Worm (Caenorhabditis elegans) whole organism, L4 larva: ENCODE results near the gene R02E4.2.

Experiments
- F26F4.8 ChIP-seq: fragments of 200-800 bp; sonication (Bioruptor generic); conservative IDR thresholded peaks from 2 replicates; pipeline ENCODE4 v1.3.6; 2022; ENCODE audit warnings: missing genetic modification characterization, missing compliant biosample characterization
- F44E2.7 ChIP-seq: fragments of 200-800 bp; sonication (Bioruptor generic); IDR thresholded peaks from 2 replicates; pipeline ENCODE4 v2.1.2; 2022; ENCODE audit warnings: missing genetic modification characterization, missing compliant biosample characterization
- T20F7.1 ChIP-seq: fragments of 200-800 bp; sonication (Bioruptor generic); optimal IDR thresholded peaks from 2 replicates; lab custom pipeline; 2018; ENCODE audit warnings: mild to moderate bottlenecking, missing genetic modification characterization, missing compliant biosample characterization
- Y105C5A.15 ChIP-seq: fragments of 200-800 bp; sonication (Bioruptor generic); IDR thresholded peaks from 2 replicates; pipeline ENCODE4 v1.3.6; 2022; ENCODE audit warnings: missing genetic modification characterization, missing compliant biosample characterization
- ZK337.2 ChIP-seq: fragments of 200-800 bp; sonication (Bioruptor generic); IDR thresholded peaks from 2 replicates; pipeline ENCODE4 v1.3.6; 2022; ENCODE audit warnings: missing genetic modification reagents, missing genetic modification characterization, missing compliant biosample characterization
- aha-1 ChIP-seq: fragments of 150-350 bp; peaks from one replicate; lab custom pipeline; 2014; ENCODE audit warnings: missing biosample characterization, missing genetic modification characterization
- ama-1 ChIP-seq: fragments of 150-350 bp; optimal IDR thresholded peaks from 2 replicates; lab custom pipeline; 2014; ENCODE audit warnings: inconsistent platforms, mixed read lengths
- attf-4 ChIP-seq: sonication (generic microtip); optimal IDR thresholded peaks from 3 replicates; lab custom pipeline; 2017; ENCODE audit warnings: missing biosample characterization, missing genetic modification characterization
- ceh-32 ChIP-seq: sonication (generic microtip); optimal IDR thresholded peaks from 2 replicates; lab custom pipeline; 2016; ENCODE audit warnings: mild to moderate bottlenecking, missing genetic modification characterization, missing compliant biosample characterization; ENCODE audit not compliant: poor library complexity
- cey-2 ChIP-seq: sonication (generic microtip); optimal IDR thresholded peaks from 3 replicates; lab custom pipeline; 2017; ENCODE audit warnings: missing genetic modification characterization, mild to moderate bottlenecking, missing compliant biosample characterization, antibody characterized with exemption, borderline replicate concordance; ENCODE audit not compliant: insufficient read depth
- ctbp-1 ChIP-seq: fragments of 200-800 bp; sonication (Bioruptor generic); IDR thresholded peaks from 2 replicates; pipeline ENCODE4 v1.3.6; 2022; ENCODE audit warnings: missing genetic modification reagents, missing genetic modification characterization, missing compliant biosample characterization
- daf-12 ChIP-seq: fragments of 150-350 bp; optimal IDR thresholded peaks from 2 replicates; lab custom pipeline; 2014; ENCODE audit warnings: missing biosample characterization, missing genetic modification reagents, missing genetic modification characterization
- daf-16 ChIP-seq, 3 experiments: sonication (generic microtip); optimal IDR thresholded peaks; 2 replicates each; lab custom pipeline; 2016 to 2017; ENCODE audit warnings: missing genetic modification characterization in 3 of 3, missing genetic modification reagents in 3 of 3, mild to moderate bottlenecking in 2 of 3, missing compliant biosample characterization in 2 of 3, missing biosample characterization in 1 of 3, moderate library complexity in 1 of 3
- daf-19 ChIP-seq: fragments of 200-800 bp; sonication (Bioruptor generic); conservative IDR thresholded peaks from 2 replicates; pipeline ENCODE4 v1.3.6; 2022; ENCODE audit warnings: missing genetic modification characterization, missing compliant biosample characterization
- daf-8 ChIP-seq: fragments of 200-800 bp; sonication (Bioruptor generic); IDR thresholded peaks from 2 replicates; pipeline ENCODE4 v1.3.6; 2022; ENCODE audit warnings: missing genetic modification characterization, missing compliant biosample characterization
- dmd-8 ChIP-seq: fragments of 200-800 bp; sonication (Bioruptor generic); IDR thresholded peaks from 2 replicates; pipeline ENCODE4 v1.3.6; 2022; ENCODE audit warnings: missing genetic modification characterization, missing compliant biosample characterization
- duxl-1 ChIP-seq: sonication (generic microtip); optimal IDR thresholded peaks from 2 replicates; lab custom pipeline; 2016; ENCODE audit warnings: mild to moderate bottlenecking, missing genetic modification characterization, moderate library complexity, missing compliant biosample characterization; ENCODE audit not compliant: poor library complexity
- egl-27 ChIP-seq: sonication (generic microtip); optimal IDR thresholded peaks from 3 replicates; lab custom pipeline; 2017; ENCODE audit warnings: missing biosample characterization, missing genetic modification reagents, missing genetic modification characterization
- egl-43 ChIP-seq: fragments of 200-800 bp; sonication (Bioruptor generic); IDR thresholded peaks from 2 replicates; pipeline ENCODE4 v1.3.6; 2022; ENCODE audit warnings: missing genetic modification reagents, missing genetic modification characterization, missing compliant biosample characterization
- fkh-10 ChIP-seq: fragments of 150-350 bp; optimal IDR thresholded peaks from 2 replicates; lab custom pipeline; 2014; ENCODE audit warnings: missing biosample characterization, missing genetic modification reagents, missing genetic modification characterization
- hlh-11 ChIP-seq: fragments of 200-800 bp; sonication (Bioruptor generic); optimal IDR thresholded peaks from 2 replicates; lab custom pipeline; 2018; ENCODE audit warnings: mild to moderate bottlenecking, missing genetic modification characterization, missing compliant biosample characterization
- hlh-30 ChIP-seq: sonication (generic microtip); optimal IDR thresholded peaks from 2 replicates; lab custom pipeline; 2017; ENCODE audit warnings: antibody characterized with exemption, mild to moderate bottlenecking, missing genetic modification characterization, missing compliant biosample characterization; ENCODE audit not compliant: insufficient read depth
- lin-15B ChIP-seq: fragments of 150-350 bp; sonication (generic microtip); optimal IDR thresholded peaks from 3 replicates; lab custom pipeline; 2014; ENCODE audit warnings: missing biosample characterization, missing genetic modification characterization
- lsy-2 ChIP-seq, 2 experiments: fragments of 150-350 bp in 1 of 2; sonication (generic microtip) in 1 of 2; optimal IDR thresholded peaks; 2 replicates each; lab custom pipeline; 2014 to 2017; ENCODE audit warnings: missing biosample characterization in 2 of 2, missing genetic modification characterization in 2 of 2
- madf-9 ChIP-seq: fragments of 200-800 bp; sonication (Bioruptor generic); conservative IDR thresholded peaks from 2 replicates; pipeline ENCODE4 v1.3.6; 2022; ENCODE audit warnings: missing genetic modification reagents, missing genetic modification characterization, missing compliant biosample characterization
- mep-1 ChIP-seq: fragments of 150-350 bp; sonication (generic microtip); optimal IDR thresholded peaks from 3 replicates; lab custom pipeline; 2014; ENCODE audit warnings: missing biosample characterization, missing genetic modification characterization
- mxl-3 ChIP-seq: fragments of 200-800 bp; sonication (Bioruptor generic); optimal IDR thresholded peaks from 2 replicates; lab custom pipeline; 2018; ENCODE audit warnings: mild to moderate bottlenecking, missing genetic modification characterization, missing compliant biosample characterization
- nhr-11 ChIP-seq: fragments of 150-350 bp; optimal IDR thresholded peaks from 2 replicates; lab custom pipeline; 2014; ENCODE audit warnings: missing biosample characterization, missing genetic modification characterization
- nhr-28 ChIP-seq: fragments of 150-350 bp; optimal IDR thresholded peaks from 2 replicates; lab custom pipeline; 2014; ENCODE audit warnings: missing biosample characterization, missing genetic modification characterization
- pqm-1 ChIP-seq: sonication (generic microtip); optimal IDR thresholded peaks from 2 replicates; lab custom pipeline; 2017; ENCODE audit warnings: missing biosample characterization, missing genetic modification characterization
- set-16 ChIP-seq: fragments of 200-800 bp; sonication (Bioruptor generic); IDR thresholded peaks from 2 replicates; pipeline ENCODE4 v1.3.6; 2022; ENCODE audit warnings: missing genetic modification reagents, missing genetic modification characterization, missing compliant biosample characterization
- snpc-1.2 ChIP-seq: fragments of 200-800 bp; sonication (Bioruptor generic); IDR thresholded peaks from 2 replicates; pipeline ENCODE4 v1.3.6; 2022; ENCODE audit warnings: missing genetic modification reagents, missing genetic modification characterization, missing compliant biosample characterization
- vab-7 ChIP-seq: fragments of 200-800 bp; sonication (Bioruptor generic); IDR thresholded peaks from 2 replicates; pipeline ENCODE4 v1.3.6; 2022; ENCODE audit warnings: missing genetic modification reagents, missing genetic modification characterization, missing compliant biosample characterization
- zip-11 ChIP-seq: fragments of 200-800 bp; sonication (Bioruptor generic); IDR thresholded peaks from 2 replicates; pipeline ENCODE4 v1.3.6; 2022; ENCODE audit warnings: missing genetic modification characterization, missing compliant biosample characterization
- ztf-7 ChIP-seq: fragments of 150-350 bp; optimal IDR thresholded peaks from 2 replicates; lab custom pipeline; 2014; ENCODE audit warnings: missing biosample characterization, missing genetic modification characterization

Gene R02E4.2

ce11 chrX:4111416-4111815, 4.2 kb downstream of the R02E4.2 start, which contains the start of gene F09F9.2:
TSS of gene F09F9.2 (minus strand) at chrX:4111440.
- no peak for TF ChIP-seq ctbp-1
- no peak for TF ChIP-seq hlh-30 (tag; lab: Kevin White, UChicago)
- peak; percentile 37 for TF ChIP-seq mxl-3
- no peak for TF ChIP-seq dmd-8 (GFP tag; lab: Robert Waterston, UW)
- TF ChIP-seq aha-1 (tag; lab: Kevin White, UChicago), result no peak
- TF ChIP-seq F44E2.7 (GFP tag; lab: Robert Waterston, UW), result no peak
- TF ChIP-seq mep-1 (tag; lab: Kevin White, UChicago), result no peak
- no peak for TF ChIP-seq fkh-10 (GFP tag; lab: Kevin White, UChicago)
- no peak for TF ChIP-seq ztf-7 (tag; lab: Kevin White, UChicago)
- no peak for TF ChIP-seq duxl-1 (tag; lab: Kevin White, UChicago)
- peak; percentile 33 for TF ChIP-seq hlh-11 (tag; lab: Kevin White, UChicago)
- TF ChIP-seq egl-43 (GFP tag; lab: Robert Waterston, UW), result no peak
- TF ChIP-seq zip-11, result no peak
- TF ChIP-seq lsy-2 (tag; optimal IDR thresholded peaks at IDR 0.05; lab: Kevin White, UChicago), result no peak

ce11 chrX:4115026-4115425, 7.8 kb downstream of the R02E4.2 start, which contains the start of gene F09F9.1:
TSS of gene F09F9.1 (plus strand) at chrX:4115326.
- TF ChIP-seq vab-7 (GFP tag; lab: Robert Waterston, UW), result no peak
- TF ChIP-seq Y105C5A.15, result no peak
- TF ChIP-seq mxl-3, result no peak
- no peak for TF ChIP-seq egl-27
- TF ChIP-seq hlh-30 (tag; lab: Kevin White, UChicago), result no peak
- TF ChIP-seq pqm-1 (tag; lab: Kevin White, UChicago), result no peak
- TF ChIP-seq nhr-28 (tag; lab: Kevin White, UChicago), result no peak
- no peak for TF ChIP-seq ceh-32 (tag; lab: Kevin White, UChicago)
- no peak for TF ChIP-seq daf-8 (GFP tag; lab: Robert Waterston, UW)
- no peak for TF ChIP-seq set-16 (GFP tag; lab: Robert Waterston, UW)
- TF ChIP-seq F26F4.8 (GFP tag; lab: Robert Waterston, UW), result no peak
- TF ChIP-seq lsy-2 (tag; optimal IDR thresholded peaks at IDR 0.05; lab: Kevin White, UChicago), result no peak
- TF ChIP-seq nhr-11 (tag; lab: Kevin White, UChicago), result no peak
- no peak for TF ChIP-seq daf-16 (GFP tag; optimal IDR thresholded peaks at IDR 0.05; lab: Kevin White, UChicago)
- TF ChIP-seq daf-16 (tag; optimal IDR thresholded peaks at IDR 0.05; lab: Kevin White, UChicago), result no peak
- no peak for TF ChIP-seq cey-2 (tag; lab: Kevin White, UChicago)
- TF ChIP-seq zip-11, result no peak

- TF ChIP-seq attf-4 (tag; lab: Kevin White, UChicago) (no peak), madf-9 (GFP tag; lab: Robert Waterston, UW) (no peak), daf-12 (tag; lab: Kevin White, UChicago) (no peak), snpc-1.2 (GFP tag; lab: Robert Waterston, UW) (no peak), lin-15B (no peak), daf-16 (GFP tag; optimal IDR thresholded peaks at IDR 0.05; lab: Kevin White, UChicago) (no peak), daf-16 (tag; optimal IDR thresholded peaks at IDR 0.05; lab: Kevin White, UChicago) (no peak), ama-1 (lab: Kevin White, UChicago) (no peak), ztf-7 (tag; lab: Kevin White, UChicago) (no peak), F44E2.7 (GFP tag; lab: Robert Waterston, UW) (no peak), set-16 (GFP tag; lab: Robert Waterston, UW) (no peak), daf-19 (GFP tag; lab: Robert Waterston, UW) (no peak), T20F7.1 (GFP tag; lab: Kevin White, UChicago) (no peak), ZK337.2 (GFP tag; lab: Robert Waterston, UW) (no peak)
These were observed 10.4 kb downstream of the R02E4.2 start, which contains the start of gene F09F9.5 for ce11 chrX:4117626-4118025. TSS of gene F09F9.5 (plus strand) at chrX:4117926.
